Fruit fly (Drosophila melanogaster): ENCODE measurements around the gene Asciz.
A peak's percentile ranks its signal among the peaks of the same experiment; 100 is the strongest.

dm6 chr3L:3159309-3160194, 6.5 kb downstream of the Asciz start, which contains the start of the genes ND-30 and CG15812:
- peak; percentile 94 for TF ChIP-seq CG14711 (tag; optimal IDR thresholded peaks at IDR 0.05)
- no peak for TF ChIP-seq CG5204 (GFP tag; optimal IDR thresholded peaks at IDR 0.05)
- TF ChIP-seq pad (GFP tag; optimal IDR thresholded peaks at IDR 0.05) = no peak
- TF ChIP-seq Mnt (GFP tag; optimal IDR thresholded peaks at IDR 0.05) = no peak
- TF ChIP-seq bab1 (GFP tag; optimal IDR thresholded peaks at IDR 0.05) = no peak
- no peak for TF ChIP-seq ovo (GFP tag; optimal IDR thresholded peaks at IDR 0.05)
- TF ChIP-seq CG7101 (tag; optimal IDR thresholded peaks at IDR 0.05) = peak; percentile 34
- peak; percentile 15 for TF ChIP-seq tj (GFP tag; optimal IDR thresholded peaks at IDR 0.05)
- peak; percentile 29 for TF ChIP-seq CG1620 (GFP tag; optimal IDR thresholded peaks at IDR 0.05)
- TF ChIP-seq Crg-1 (GFP tag; optimal IDR thresholded peaks at IDR 0.05) = peak; percentile 31
- no peak for TF ChIP-seq cic (GFP tag; optimal IDR thresholded peaks at IDR 0.05)
- peak; percentile 53 for TF ChIP-seq CG11617 (GFP tag; optimal IDR thresholded peaks at IDR 0.05)
